Fruit fly (Drosophila melanogaster) whole organism, wandering third instar larva: Measurements from ENCODE around the gene btsz.

ENCODE experiments used
- Abd-B ChIP-seq: fragments of >200 bp; optimal IDR thresholded peaks from 2 replicates; lab custom pipeline; 2017; ENCODE audit warnings: missing biosample characterization, missing genetic modification characterization
- Hr78 ChIP-seq: fragments of >200 bp; optimal IDR thresholded peaks from 2 replicates; lab custom pipeline; 2017; ENCODE audit warnings: missing biosample characterization, missing genetic modification characterization
- Hr83 ChIP-seq: fragments of 200-300 bp; sonication (Bioruptor generic); optimal IDR thresholded peaks from 2 replicates; lab custom pipeline; 2016; ENCODE audit warnings: missing biosample characterization, mild to moderate bottlenecking, missing genetic modification characterization, moderate library complexity; ENCODE audit not compliant: poor library complexity, severe bottlenecking
- foxo ChIP-seq, 2 experiments: fragments of 200-800 bp; sonication (Bioruptor generic); optimal IDR thresholded peaks; 2 replicates in 1 of 2; 3 replicates in 1 of 2; lab custom pipeline; 2016 to 2017; ENCODE audit warnings: missing biosample characterization in 2 of 2, missing genetic modification characterization in 2 of 2
- fru ChIP-seq: fragments of 200-800 bp; sonication (Bioruptor generic); optimal IDR thresholded peaks from 3 replicates; lab custom pipeline; 2016; ENCODE audit warnings: missing biosample characterization, mild to moderate bottlenecking, missing genetic modification characterization
- psq ChIP-seq: fragments of 200-800 bp; sonication (Bioruptor generic); optimal IDR thresholded peaks from 3 replicates; lab custom pipeline; 2017; ENCODE audit warnings: missing biosample characterization, mild to moderate bottlenecking, missing genetic modification characterization, moderate library complexity
- woc ChIP-seq: sonication (Bioruptor generic); optimal IDR thresholded peaks from 2 replicates; lab custom pipeline; 2016; ENCODE audit warnings: missing biosample characterization, mild to moderate bottlenecking, missing genetic modification characterization

dm6 chr3R:14754360-14754759, 120.9 kb downstream of the btsz start, which contains the start of gene CG7362:
- TF ChIP-seq fru (GFP tag; lab: Kevin White, UChicago) (no peak), Abd-B (GFP tag; lab: Kevin White, UChicago) (no peak), Hr78 (GFP tag; lab: Kevin White, UChicago) (no peak), Hr83 (GFP tag; lab: Kevin White, UChicago) (no peak), foxo (GFP tag; optimal IDR thresholded peaks at IDR 0.05; lab: Kevin White, UChicago) (no peak), psq (no peak), woc (GFP tag; lab: Kevin White, UChicago) (no peak)
